Worm (Caenorhabditis elegans) whole organism, early embryonic: ENCODE measurements around the gene add-1.

ENCODE experiments used
- B0310.2 ChIP-seq: sonication (generic microtip); optimal IDR thresholded peaks from 2 replicates; lab custom pipeline; 2016; ENCODE audit warnings: mild to moderate bottlenecking, missing genetic modification characterization, missing compliant biosample characterization
- F13C5.2 ChIP-seq: sonication (generic microtip); optimal IDR thresholded peaks from 2 replicates; lab custom pipeline; 2017; ENCODE audit warnings: mild to moderate bottlenecking, missing genetic modification characterization, inconsistent platforms, missing compliant biosample characterization
- aly-1 ChIP-seq: sonication (generic microtip); optimal IDR thresholded peaks from 2 replicates; lab custom pipeline; 2016; ENCODE audit warnings: missing genetic modification characterization, missing compliant biosample characterization
- ama-1 ChIP-seq: fragments of 150-350 bp; optimal IDR thresholded peaks from 2 replicates; lab custom pipeline; 2014
- ceh-36 ChIP-seq: sonication (generic microtip); optimal IDR thresholded peaks from 2 replicates; lab custom pipeline; 2016; ENCODE audit warnings: missing genetic modification characterization, inconsistent platforms, missing compliant biosample characterization
- flt-1 ChIP-seq: fragments of 200-800 bp; sonication (Bioruptor generic); IDR thresholded peaks from 2 replicates; pipeline ENCODE4 v1.3.6; 2022; ENCODE audit warnings: missing genetic modification characterization, missing compliant biosample characterization
- hmbx-1 ChIP-seq: sonication (generic microtip); optimal IDR thresholded peaks from 2 replicates; lab custom pipeline; 2016; ENCODE audit warnings: mild to moderate bottlenecking, missing genetic modification characterization, missing compliant biosample characterization
- hmg-4 ChIP-seq: fragments of 200-800 bp; sonication (Bioruptor generic); optimal IDR thresholded peaks from 2 replicates; lab custom pipeline; 2018; ENCODE audit warnings: mild to moderate bottlenecking, missing genetic modification characterization, missing compliant biosample characterization
- scrt-1 ChIP-seq: fragments of 200-800 bp; sonication (Bioruptor generic); IDR thresholded peaks from 2 replicates; pipeline ENCODE4 v1.3.6; 2022; ENCODE audit warnings: missing genetic modification characterization, missing compliant biosample characterization
- tbx-11 ChIP-seq: fragments of 200-800 bp; sonication (Bioruptor generic); IDR thresholded peaks from 2 replicates; pipeline ENCODE4 v1.3.6; 2022; ENCODE audit warnings: missing genetic modification characterization, missing compliant biosample characterization
- tra-4 ChIP-seq: sonication (generic microtip); optimal IDR thresholded peaks from 2 replicates; lab custom pipeline; 2017; ENCODE audit warnings: missing genetic modification characterization, missing compliant biosample characterization

DNA sequence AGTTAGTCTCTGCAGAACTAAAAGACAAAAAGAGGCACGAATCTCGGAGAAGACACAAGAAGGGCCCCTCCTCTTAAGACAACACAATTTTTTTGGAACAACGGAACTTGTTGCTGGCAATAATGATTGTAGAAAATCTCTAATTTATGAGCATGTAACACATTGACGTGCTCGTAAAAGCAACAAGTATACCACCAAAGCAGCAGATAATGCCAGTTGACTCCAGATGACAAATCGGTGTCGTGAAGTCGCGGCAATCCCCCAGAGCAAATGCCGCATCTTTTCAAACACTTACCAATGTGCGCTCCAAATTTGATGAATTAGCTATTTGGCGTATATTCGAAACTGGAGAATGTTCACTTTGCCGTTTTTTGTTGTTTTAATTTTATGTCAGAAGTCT lies 4.4 kb upstream of the add-1 start:
- TF ChIP-seq ama-1 (lab: Kevin White, UChicago) (no peak), tra-4 (tag; lab: Kevin White, UChicago) (no peak), hmg-4 (GFP tag; lab: Kevin White, UChicago) (no peak), ceh-36 (no peak), flt-1 (no peak), F13C5.2 (tag; lab: Kevin White, UChicago) (no peak), hmbx-1 (no peak), B0310.2 (tag; lab: Kevin White, UChicago) (no peak), tbx-11 (GFP tag; lab: Robert Waterston, UW) (no peak), aly-1 (no peak), scrt-1 (GFP tag; lab: Robert Waterston, UW) (no peak)
